Fruit fly (Drosophila melanogaster): Measurements from ENCODE around the gene CG17122.

Gene CG17122

dm6 chr3L:20276615-20277014 is 1.5 kb upstream of the CG17122 start:
- TF ChIP-seq dsx (GFP tag; optimal IDR thresholded peaks at IDR 0.05; ENCODE audit: poor library complexity, severe bottlenecking) (no peak), CG6808 (GFP tag; optimal IDR thresholded peaks at IDR 0.05) (peak; percentile 21), CG9139 (GFP tag; optimal IDR thresholded peaks at IDR 0.05) (no peak), CG6792 (GFP tag; optimal IDR thresholded peaks at IDR 0.05) (no peak), ss (GFP tag; optimal IDR thresholded peaks at IDR 0.05) (no peak), topi (GFP tag; optimal IDR thresholded peaks at IDR 0.05) (no peak), CG3919 (GFP tag; optimal IDR thresholded peaks at IDR 0.05) (no peak), CG6854 (GFP tag; optimal IDR thresholded peaks at IDR 0.05) (no peak), esn (GFP tag; optimal IDR thresholded peaks at IDR 0.05) (no peak), spab (GFP tag; optimal IDR thresholded peaks at IDR 0.05) (peak; percentile 13), achi (GFP tag; optimal IDR thresholded peaks at IDR 0.05) (peak; percentile 25), CG8319 (GFP tag; optimal IDR thresholded peaks at IDR 0.05) (no peak), Sox14 (GFP tag; optimal IDR thresholded peaks at IDR 0.05) (peak; percentile 21), CG16779 (tag; optimal IDR thresholded peaks at IDR 0.05) (no peak), Gug (GFP tag; IDR thresholded peaks at IDR 0.05) (no peak), vri (GFP tag; optimal IDR thresholded peaks at IDR 0.05) (no peak), eg (GFP tag; IDR thresholded peaks at IDR 0.05) (peak; percentile 43; the same call in 1 of the 3 replicates), CG11902 (GFP tag; optimal IDR thresholded peaks at IDR 0.05) (no peak), CG8119 (GFP tag; IDR thresholded peaks at IDR 0.05) (no peak), fkh (GFP tag; optimal IDR thresholded peaks at IDR 0.05) (no peak), Ets96B (tag; optimal IDR thresholded peaks at IDR 0.05) (no peak), fd59A (GFP tag; optimal IDR thresholded peaks at IDR 0.05) (no peak), OdsH (GFP tag; optimal IDR thresholded peaks at IDR 0.05) (peak; percentile 38), lz (GFP tag; optimal IDR thresholded peaks at IDR 0.05) (no peak), CG15336 (GFP tag; IDR thresholded peaks at IDR 0.05) (peak; percentile 42; the same call in 1 of the 2 replicates), svp (GFP tag) (no peak), fd85E (GFP tag; optimal IDR thresholded peaks at IDR 0.05) (no peak), salr (GFP tag; optimal IDR thresholded peaks at IDR 0.05) (no peak), Met (GFP tag; optimal IDR thresholded peaks at IDR 0.05) (no peak), Smox (GFP tag; optimal IDR thresholded peaks at IDR 0.05) (no peak), Eip93F (GFP tag; optimal IDR thresholded peaks at IDR 0.05) (no peak), pdm3 (GFP tag; optimal IDR thresholded peaks at IDR 0.05) (peak; percentile 39), cyc (GFP tag; optimal IDR thresholded peaks at IDR 0.05) (no peak), CG34406 (GFP tag; optimal IDR thresholded peaks at IDR 0.05) (no peak), Blimp-1 (GFP tag; optimal IDR thresholded peaks at IDR 0.05) (no peak), Sox15 (GFP tag; optimal IDR thresholded peaks at IDR 0.05) (no peak), CG3032 (tag; optimal IDR thresholded peaks at IDR 0.05) (no peak), CG8632 (GFP tag; optimal IDR thresholded peaks at IDR 0.05) (no peak), Ets21C (GFP tag; optimal IDR thresholded peaks at IDR 0.05) (no peak), CG7368 (GFP tag; optimal IDR thresholded peaks at IDR 0.05) (no peak), CG11762 (GFP tag; optimal IDR thresholded peaks at IDR 0.05; ENCODE audit: insufficient read depth) (no peak), Hr4 (GFP tag; optimal IDR thresholded peaks at IDR 0.05) (peak; percentile 64), Sox102F (GFP tag; optimal IDR thresholded peaks at IDR 0.05) (no peak), acj6 (GFP tag; optimal IDR thresholded peaks at IDR 0.05) (peak; percentile 14), Eip75B (GFP tag; optimal IDR thresholded peaks at IDR 0.05) (peak; percentile 16), CG32006 (GFP tag; optimal IDR thresholded peaks at IDR 0.05) (peak; percentile 69), CG11294 (GFP tag; IDR thresholded peaks at IDR 0.05) (no peak), CG6163 (GFP tag; IDR thresholded peaks at IDR 0.05) (no peak), CG4318 (GFP tag; optimal IDR thresholded peaks at IDR 0.05) (peak; percentile 13), dac (GFP tag; optimal IDR thresholded peaks at IDR 0.05) (peak; percentile 11), CG31627 (GFP tag; optimal IDR thresholded peaks at IDR 0.05) (no peak), net (GFP tag; optimal IDR thresholded peaks at IDR 0.05) (peak; percentile 40), CG10631 (GFP tag; optimal IDR thresholded peaks at IDR 0.05) (peak; percentile 31)
